Worm (Caenorhabditis elegans): ENCODE results near the gene clec-67.

- TF ChIP-seq unc-130 (GFP tag; optimal IDR thresholded peaks at IDR 0.05) (no peak), aptf-3 (GFP tag; IDR thresholded peaks at IDR 0.05) (no peak), cebp-1 (GFP tag; IDR thresholded peaks at IDR 0.05) (no peak), cebp-1 (tag; optimal IDR thresholded peaks at IDR 0.05) (no peak), F55B11.4 (tag; optimal IDR thresholded peaks at IDR 0.05; ENCODE audit: borderline replicate concordance, insufficient read depth) (no peak), F37B4.10 (GFP tag; IDR thresholded peaks at IDR 0.05) (no peak), F57C9.4 (tag; optimal IDR thresholded peaks at IDR 0.05) (no peak), Y79H2A.3 (GFP tag; conservative IDR thresholded peaks at IDR 0.05) (no peak)
Measured at ce11 chrIV:3907506-3908188, 14.3 kb upstream of the clec-67 start, which contains the start of the genes F56D6.22 and F56D6.12.
